Fruit fly (Drosophila melanogaster) Kc167 (cell line): Measurements from ENCODE around the gene PIG-Wb.

Experiments
- Myc ChIP-seq: fragments of >200 bp; optimal IDR thresholded peaks from 2 replicates; lab custom pipeline; 2017; ENCODE audit warnings: missing external identifiers
- Sin3A ChIP-seq: fragments of >200 bp; optimal IDR thresholded peaks from 2 replicates; lab custom pipeline; 2018; ENCODE audit warnings: missing external identifiers
- h ChIP-seq: fragments of >200 bp; optimal IDR thresholded peaks from 3 replicates; lab custom pipeline; 2018; ENCODE audit warnings: missing external identifiers
- insv ChIP-seq: fragments of >200 bp; optimal IDR thresholded peaks from 3 replicates; lab custom pipeline; 2018; ENCODE audit warnings: missing external identifiers
- psq ChIP-seq: fragments of >200 bp; optimal IDR thresholded peaks from 2 replicates; lab custom pipeline; 2017; ENCODE audit warnings: missing external identifiers
- ttk ChIP-seq: sonication (Bioruptor generic); optimal IDR thresholded peaks from 2 replicates; lab custom pipeline; 2017; ENCODE audit warnings: missing external identifiers

PIG-Wb gene

dm6 chr3L:1729380-1730159, 8.3 kb downstream of the PIG-Wb start:
- TF ChIP-seq psq (lab: Kevin White, UChicago) (no peak), Sin3A (lab: Kevin White, UChicago) (no peak), insv (lab: Kevin White, UChicago) (no peak), Myc (lab: Kevin White, UChicago) (no peak), h (lab: Kevin White, UChicago) (no peak), ttk (lab: Kevin White, UChicago) (no peak)

DNA sequence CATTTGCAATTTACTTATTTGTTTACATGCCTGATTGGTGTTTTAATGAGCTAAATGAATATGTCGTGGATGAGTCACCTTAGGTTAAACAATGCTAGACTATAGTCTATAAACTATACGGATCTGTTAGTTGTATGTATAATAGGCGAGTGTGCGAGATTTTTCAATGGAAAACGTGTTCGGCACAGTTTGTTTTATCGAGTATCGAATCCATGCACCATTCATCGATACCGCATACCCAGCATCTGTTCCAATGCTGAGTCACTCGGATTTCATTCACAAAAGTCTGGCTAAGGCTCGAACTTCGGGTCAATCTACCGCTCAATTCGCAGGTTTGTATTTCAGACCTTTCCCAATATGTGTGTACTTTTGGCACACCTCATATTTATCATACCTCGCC, 10.5 kb downstream of the PIG-Wb start:
- no peak for TF ChIP-seq ttk (lab: Kevin White, UChicago)

dm6 chr3L:1726747-1727146, 11.2 kb downstream of the PIG-Wb start:
- TF ChIP-seq h (lab: Kevin White, UChicago) = no peak
- no peak for TF ChIP-seq psq (lab: Kevin White, UChicago)
- TF ChIP-seq insv (lab: Kevin White, UChicago) = no peak
- no peak for TF ChIP-seq ttk (lab: Kevin White, UChicago)
- no peak for TF ChIP-seq Sin3A (lab: Kevin White, UChicago)
- no peak for TF ChIP-seq Myc (lab: Kevin White, UChicago)

DNA sequence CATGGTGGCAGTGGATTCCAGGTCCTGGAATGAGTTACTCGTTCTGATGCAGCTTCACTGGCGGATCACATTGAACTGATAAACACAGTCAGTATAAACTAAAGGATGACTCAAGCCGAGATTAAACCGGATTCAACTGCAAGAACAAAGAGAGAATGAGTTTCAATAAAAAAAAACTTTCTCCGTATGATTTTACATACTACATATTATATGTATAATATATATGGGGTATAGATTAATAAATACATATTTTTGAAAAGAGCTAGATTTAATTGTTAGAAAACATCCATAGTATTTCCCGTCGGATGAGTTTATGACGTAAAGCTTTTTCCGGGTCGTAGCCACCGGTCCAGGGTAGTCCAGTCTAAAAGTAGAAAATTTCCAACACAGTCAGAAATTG, 13.8 kb downstream of the PIG-Wb start, which contains the start of gene CG12035:
CG12035 (plus strand) TSS at position 301 of the 400 bp plus-strand sequence.
- TF ChIP-seq ttk (lab: Kevin White, UChicago) (no peak), insv (lab: Kevin White, UChicago) (no peak), h (lab: Kevin White, UChicago) (no peak), Myc (lab: Kevin White, UChicago) (no peak), psq (lab: Kevin White, UChicago) (no peak), Sin3A (lab: Kevin White, UChicago) (no peak)

DNA sequence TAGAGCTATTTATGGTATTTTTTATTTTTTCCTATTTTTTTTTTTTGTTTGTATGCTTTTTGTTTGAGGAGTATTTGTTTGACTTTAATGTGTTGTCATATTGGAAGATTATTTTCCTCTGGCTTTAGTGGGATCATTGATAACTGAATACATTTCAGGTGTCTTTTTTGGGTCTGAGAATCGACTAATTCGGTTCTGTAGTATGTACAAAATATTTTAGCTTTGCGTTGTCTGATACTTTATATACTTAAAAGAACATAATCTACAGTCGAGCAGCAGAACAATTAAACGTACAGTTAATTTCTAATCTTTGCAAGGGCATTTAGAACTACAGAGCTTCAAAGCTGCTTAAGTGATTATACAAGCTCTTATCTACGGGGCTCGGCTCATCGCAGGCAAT, 14.9 kb downstream of the PIG-Wb start, which contains the start of gene CG18171:
CG18171 (minus strand) TSS at position 101 of the 400 bp plus-strand sequence.
- TF ChIP-seq Myc (lab: Kevin White, UChicago) (no peak), h (lab: Kevin White, UChicago) (no peak), psq (lab: Kevin White, UChicago) (no peak), Sin3A (lab: Kevin White, UChicago) (no peak), ttk (lab: Kevin White, UChicago) (no peak), insv (lab: Kevin White, UChicago) (no peak)

- TF ChIP-seq ttk (lab: Kevin White, UChicago) (no peak), h (lab: Kevin White, UChicago) (no peak), psq (lab: Kevin White, UChicago) (no peak), insv (lab: Kevin White, UChicago) (no peak), Sin3A (lab: Kevin White, UChicago) (no peak), Myc (lab: Kevin White, UChicago) (no peak)
Observed at dm6 chr3L:1711218-1711617, 26.7 kb downstream of the PIG-Wb start.

- no peak for TF ChIP-seq Sin3A (lab: Kevin White, UChicago)
Observed at dm6 chr3L:1710562-1710961, 27.3 kb downstream of the PIG-Wb start.

- TF ChIP-seq h (lab: Kevin White, UChicago) = no peak
- no peak for TF ChIP-seq Myc (lab: Kevin White, UChicago)
- no peak for TF ChIP-seq psq (lab: Kevin White, UChicago)
- TF ChIP-seq insv (lab: Kevin White, UChicago) = no peak
- TF ChIP-seq Sin3A (lab: Kevin White, UChicago) = no peak
- TF ChIP-seq ttk (lab: Kevin White, UChicago) = no peak
Observed at dm6 chr3L:1709161-1709560, 28.7 kb downstream of the PIG-Wb start.

DNA sequence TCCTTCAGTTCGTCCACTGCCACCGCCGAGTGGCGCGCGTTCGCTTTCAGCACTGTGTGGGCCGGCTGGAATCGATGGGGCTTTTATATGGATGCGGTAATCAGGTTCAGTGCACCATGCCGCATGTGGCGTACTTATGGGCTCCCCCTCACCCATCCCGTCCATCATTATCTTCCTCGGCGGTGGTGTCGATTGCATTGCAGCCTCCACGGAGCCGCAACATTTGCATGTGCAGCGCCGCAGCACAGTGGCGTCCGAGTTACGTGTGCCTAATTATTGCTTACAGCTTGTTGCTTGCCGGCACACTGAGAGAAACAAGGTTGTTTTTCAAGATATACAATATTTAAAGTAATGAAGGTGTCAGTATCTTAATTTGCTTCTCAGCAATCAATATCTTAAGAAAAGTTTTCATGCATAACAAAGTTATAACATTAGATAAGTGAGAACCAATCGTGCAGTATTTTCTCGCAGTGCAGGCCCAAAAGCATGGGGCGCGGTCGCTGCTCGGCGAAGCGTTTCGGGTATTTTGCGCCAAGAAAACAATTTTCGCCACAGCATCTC, 35.5 kb downstream of the PIG-Wb start, which contains the start of gene CG13931:
CG13931 (minus strand) TSS at position 41 of the 561 bp plus-strand sequence.
- TF ChIP-seq ttk (lab: Kevin White, UChicago) (no peak), Myc (lab: Kevin White, UChicago) (no peak), Sin3A (lab: Kevin White, UChicago) (no peak), insv (lab: Kevin White, UChicago) (no peak), psq (lab: Kevin White, UChicago) (no peak), h (lab: Kevin White, UChicago) (no peak)

dm6 chr3L:1694317-1694716, 43.6 kb downstream of the PIG-Wb start, which contains the start of gene CG12011:
TSS of gene CG12011 (plus strand) at chr3L:1694617.
- TF ChIP-seq ttk (lab: Kevin White, UChicago) (no peak), Myc (lab: Kevin White, UChicago) (no peak), Sin3A (lab: Kevin White, UChicago) (no peak), h (lab: Kevin White, UChicago) (no peak), insv (lab: Kevin White, UChicago) (no peak), psq (lab: Kevin White, UChicago) (no peak)

- TF ChIP-seq h (lab: Kevin White, UChicago) (no peak), psq (lab: Kevin White, UChicago) (no peak)
Observed at dm6 chr3L:1692859-1693258, 45.0 kb downstream of the PIG-Wb start.
